Worm (Caenorhabditis elegans): ENCODE data around the gene W03G11.2.

- TF ChIP-seq him-1 (tag; optimal IDR thresholded peaks at IDR 0.05) (no peak), W03F9.2 (tag; optimal IDR thresholded peaks at IDR 0.05) (no peak), dao-5 (tag; optimal IDR thresholded peaks at IDR 0.05) (no peak)
Measured at ce11 chrX:12080581-12081162, 27.7 kb downstream of the W03G11.2 start.
